Fruit fly (Drosophila melanogaster) whole organism, adult: Measurements from ENCODE around the gene Rala.
A peak's percentile ranks its signal among the peaks of the same experiment; 100 is the strongest.

Experiments used
- CG11617 ChIP-seq: fragments of 200-800 bp; sonication (Bioruptor generic); optimal IDR thresholded peaks from 2 replicates; lab custom pipeline; 2017; ENCODE audit warnings: mild to moderate bottlenecking, missing biosample characterization, missing genetic modification reagents, missing genetic modification characterization
- CG12768 ChIP-seq: fragments of 200-800 bp; sonication (Bioruptor generic); optimal IDR thresholded peaks from 2 replicates; lab custom pipeline; 2017; ENCODE audit warnings: missing biosample characterization, missing genetic modification characterization, mild to moderate bottlenecking, moderate library complexity, missing genetic modification reagents
- CG14711 ChIP-seq: fragments of 200-800 bp; sonication (Bioruptor generic); optimal IDR thresholded peaks from 2 replicates; lab custom pipeline; 2018; ENCODE audit warnings: missing biosample characterization, mild to moderate bottlenecking, missing genetic modification characterization, moderate library complexity
- CG1620 ChIP-seq: fragments of 200-800 bp; sonication (Bioruptor generic); optimal IDR thresholded peaks from 2 replicates; lab custom pipeline; 2016; ENCODE audit warnings: missing biosample characterization, missing genetic modification characterization
- CG33017 ChIP-seq: fragments of 200-800 bp; sonication (Bioruptor generic); optimal IDR thresholded peaks from 2 replicates; lab custom pipeline; 2018; ENCODE audit warnings: missing biosample characterization, mild to moderate bottlenecking, missing genetic modification characterization, moderate library complexity
- CG5204 ChIP-seq: fragments of 200-800 bp; sonication (Bioruptor generic); optimal IDR thresholded peaks from 2 replicates; lab custom pipeline; 2016; ENCODE audit warnings: missing biosample characterization, missing genetic modification characterization
- CG7045 ChIP-seq: fragments of 200-800 bp; sonication (Bioruptor generic); optimal IDR thresholded peaks from 2 replicates; lab custom pipeline; 2017; ENCODE audit warnings: missing biosample characterization, mild to moderate bottlenecking, missing genetic modification characterization
- CG7101 ChIP-seq: fragments of 200-800 bp; sonication (Bioruptor generic); optimal IDR thresholded peaks from 2 replicates; lab custom pipeline; 2018; ENCODE audit warnings: missing biosample characterization, mild to moderate bottlenecking, missing genetic modification characterization, moderate library complexity
- Clk ChIP-seq: fragments of 200-800 bp; sonication (Bioruptor generic); optimal IDR thresholded peaks from 2 replicates; lab custom pipeline; 2017; ENCODE audit warnings: missing biosample characterization, missing genetic modification characterization
- Crg-1 ChIP-seq: fragments of 200-800 bp; sonication (Bioruptor generic); optimal IDR thresholded peaks from 2 replicates; lab custom pipeline; 2016; ENCODE audit warnings: missing biosample characterization, missing genetic modification characterization
- Hr96 ChIP-seq: fragments of 200-800 bp; sonication (Bioruptor generic); optimal IDR thresholded peaks from 2 replicates; lab custom pipeline; 2016; ENCODE audit warnings: missing biosample characterization, missing genetic modification characterization
- Mnt ChIP-seq: fragments of 200-800 bp; sonication (Bioruptor generic); optimal IDR thresholded peaks from 2 replicates; lab custom pipeline; 2016; ENCODE audit warnings: missing biosample characterization, mild to moderate bottlenecking, missing genetic modification characterization
- bab1 ChIP-seq: fragments of 200-800 bp; sonication (Bioruptor generic); optimal IDR thresholded peaks from 3 replicates; lab custom pipeline; 2019; ENCODE audit warnings: missing biosample characterization, mild to moderate bottlenecking, missing genetic modification characterization, moderate library complexity
- cic ChIP-seq: fragments of 200-800 bp; sonication (Bioruptor generic); optimal IDR thresholded peaks from 2 replicates; lab custom pipeline; 2017; ENCODE audit warnings: missing biosample characterization, mild to moderate bottlenecking, missing genetic modification characterization, moderate library complexity
- cnc ChIP-seq, 2 experiments: fragments of >200 bp; optimal IDR thresholded peaks; 2 replicates each; lab custom pipeline; 2017
- kay ChIP-seq: fragments of 200-800 bp; sonication (Bioruptor generic); peaks from one replicate; lab custom pipeline; 2016; ENCODE audit warnings: missing biosample characterization, missing genetic modification characterization, borderline replicate concordance
- ovo ChIP-seq: fragments of 200-800 bp; sonication (Bioruptor generic); optimal IDR thresholded peaks from 2 replicates; lab custom pipeline; 2016; ENCODE audit warnings: missing biosample characterization, missing genetic modification characterization
- pad ChIP-seq: fragments of 200-800 bp; sonication (Bioruptor generic); optimal IDR thresholded peaks from 3 replicates; lab custom pipeline; 2017; ENCODE audit warnings: missing biosample characterization, missing genetic modification characterization, mild to moderate bottlenecking, moderate library complexity, missing genetic modification reagents
- tj ChIP-seq: fragments of 200-800 bp; sonication (Bioruptor generic); optimal IDR thresholded peaks from 3 replicates; lab custom pipeline; 2017; ENCODE audit warnings: missing biosample characterization, mild to moderate bottlenecking, missing genetic modification characterization, moderate library complexity
- toe ChIP-seq: fragments of 200-800 bp; sonication (Bioruptor generic); optimal IDR thresholded peaks from 2 replicates; lab custom pipeline; 2016; ENCODE audit warnings: missing biosample characterization, missing genetic modification characterization

The Rala gene

dm6 chrX:3722209-3722608 is 2.8 kb upstream of the Rala start:
- TF ChIP-seq pad (no peak), CG7101 (tag; lab: Kevin White, UChicago) (no peak), CG12768 (no peak), CG5204 (GFP tag; lab: Kevin White, UChicago) (no peak), toe (GFP tag; lab: Kevin White, UChicago) (no peak), kay (GFP tag; lab: Kevin White, UChicago) (no peak), CG1620 (GFP tag; lab: Kevin White, UChicago) (no peak)

DNA sequence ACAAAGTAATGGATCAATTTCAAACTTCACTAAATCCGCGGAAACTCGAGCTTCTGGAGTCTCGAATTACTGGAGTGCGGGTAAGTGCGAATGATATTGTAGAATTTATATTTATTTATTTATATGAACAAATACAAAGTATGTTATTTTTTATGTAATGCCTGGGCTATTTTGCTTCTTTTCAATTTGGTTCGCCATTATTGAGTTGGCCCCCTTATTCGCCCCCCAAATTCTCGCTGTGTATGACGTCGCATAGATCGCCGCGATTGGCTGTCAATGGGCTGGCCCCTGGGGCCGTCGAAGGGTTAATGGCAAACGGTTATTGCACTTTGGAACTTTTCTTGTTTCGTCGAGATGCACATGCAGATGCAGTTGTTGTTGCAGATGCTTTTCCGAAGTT is 2.1 kb upstream of the Rala start:
- no peak for TF ChIP-seq Crg-1 (GFP tag; lab: Kevin White, UChicago)
- no peak for TF ChIP-seq CG5204 (GFP tag; lab: Kevin White, UChicago)
- TF ChIP-seq bab1 (GFP tag; lab: Kevin White, UChicago), result no peak
- no peak for TF ChIP-seq toe (GFP tag; lab: Kevin White, UChicago)
- no peak for TF ChIP-seq CG11617 (GFP tag; lab: Kevin White, UChicago)
- no peak for TF ChIP-seq CG7101 (tag; lab: Kevin White, UChicago)

DNA sequence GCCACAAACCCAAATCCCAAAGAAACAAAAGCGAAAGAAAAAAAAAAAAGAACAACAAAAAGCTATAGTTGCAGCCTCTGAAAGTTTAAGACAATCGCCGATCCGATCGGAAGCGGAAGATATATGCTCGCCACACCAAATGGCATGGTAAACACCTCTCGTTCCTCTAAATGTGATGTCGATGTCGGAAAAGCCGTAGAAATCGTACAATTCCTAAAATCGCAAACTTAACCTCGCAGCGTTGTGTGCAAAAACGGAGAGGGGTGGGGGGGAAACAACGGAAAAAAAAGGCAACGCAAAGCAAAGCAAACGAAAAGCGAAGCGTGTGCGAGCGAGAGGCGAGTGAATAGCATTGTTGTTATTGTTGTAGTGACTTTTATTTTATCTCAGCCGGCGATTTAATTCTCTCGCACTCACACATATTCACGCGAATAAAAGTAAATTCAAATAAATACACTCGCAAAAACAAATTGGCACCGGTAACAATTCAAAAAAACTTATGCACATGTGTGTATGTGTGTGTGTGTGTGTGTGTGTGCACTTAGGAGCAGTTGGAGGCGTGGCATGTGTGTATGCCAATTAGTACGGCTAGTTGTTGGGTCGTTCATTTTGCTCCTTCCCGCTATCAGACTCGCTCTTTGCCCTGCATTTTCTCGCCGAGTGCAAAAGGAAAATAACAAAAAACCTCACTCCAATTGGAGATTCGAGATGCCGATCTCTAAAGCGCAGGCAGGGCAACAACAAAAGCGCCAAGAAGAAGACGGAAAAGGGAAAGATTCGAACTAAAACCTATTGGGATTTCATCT is 944 bp upstream of the Rala start:
- TF ChIP-seq tj (GFP tag; lab: Kevin White, UChicago) (peak; percentile 87), Mnt (GFP tag; lab: Kevin White, UChicago) (peak; percentile 5), CG11617 (GFP tag; lab: Kevin White, UChicago) (peak; percentile 54), CG7045 (no peak), CG7101 (tag; lab: Kevin White, UChicago) (no peak), CG14711 (tag; lab: Kevin White, UChicago) (no peak), Crg-1 (GFP tag; lab: Kevin White, UChicago) (peak; percentile 48), CG1620 (GFP tag; lab: Kevin White, UChicago) (peak; percentile 25), CG12768 (peak; percentile 5)

DNA sequence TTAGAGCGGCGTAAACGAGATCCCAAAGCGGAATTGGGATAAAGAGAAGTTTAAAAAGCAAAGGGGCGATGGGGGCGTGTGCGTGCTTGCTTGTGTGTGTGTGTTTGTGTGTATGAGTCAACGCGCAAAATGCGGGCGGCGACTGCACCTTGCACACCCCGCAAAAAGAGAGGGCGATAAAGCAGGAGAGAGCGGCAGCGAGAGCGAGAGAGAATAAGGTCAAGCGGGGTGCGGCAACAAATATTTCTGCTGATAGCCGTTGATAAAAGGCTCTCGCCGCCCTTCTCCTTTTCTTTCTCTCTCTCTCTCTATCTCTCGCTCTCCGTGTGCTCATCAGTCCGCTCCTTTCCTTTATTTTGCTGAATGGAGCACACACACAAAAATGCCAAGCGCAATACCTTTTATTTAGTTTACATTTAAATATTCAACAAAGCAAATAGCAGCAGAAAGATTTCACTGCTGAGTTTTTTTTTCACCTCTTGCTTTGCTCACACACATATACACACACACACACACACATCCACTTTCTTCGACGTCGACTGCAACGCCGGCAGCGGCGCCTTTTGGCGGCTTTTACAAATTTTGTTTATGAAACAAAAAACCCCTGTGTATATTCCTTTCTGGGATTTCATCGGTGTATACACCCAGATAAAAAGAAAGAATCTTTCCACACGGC is 705 bp downstream of the Rala start:
- TF ChIP-seq CG7101 (tag; lab: Kevin White, UChicago), result peak; percentile 1
- no peak for TF ChIP-seq CG33017 (tag; lab: Kevin White, UChicago)
- TF ChIP-seq pad, result peak; percentile 6
- TF ChIP-seq Mnt (GFP tag; lab: Kevin White, UChicago), result peak; percentile 67
- TF ChIP-seq kay (GFP tag; lab: Kevin White, UChicago), result peak; percentile 87
- TF ChIP-seq cnc (optimal IDR thresholded peaks at IDR 0.05; lab: Kevin White, UChicago), result no peak
- TF ChIP-seq Crg-1 (GFP tag; lab: Kevin White, UChicago), result no peak
- TF ChIP-seq tj (GFP tag; lab: Kevin White, UChicago), result peak; percentile 50
- TF ChIP-seq cic (GFP tag; lab: Kevin White, UChicago), result peak; percentile 62
- no peak for TF ChIP-seq CG11617 (GFP tag; lab: Kevin White, UChicago)
- peak; percentile 50 for TF ChIP-seq CG12768

- TF ChIP-seq CG12768 (no peak), CG33017 (tag; lab: Kevin White, UChicago) (no peak), cnc (optimal IDR thresholded peaks at IDR 0.05; lab: Kevin White, UChicago) (no peak), Crg-1 (GFP tag; lab: Kevin White, UChicago) (no peak), bab1 (GFP tag; lab: Kevin White, UChicago) (no peak), CG7045 (no peak), kay (GFP tag; lab: Kevin White, UChicago) (no peak), Clk (no peak), CG7101 (tag; lab: Kevin White, UChicago) (no peak), cic (GFP tag; lab: Kevin White, UChicago) (no peak), Hr96 (GFP tag; lab: Kevin White, UChicago) (no peak), CG5204 (GFP tag; lab: Kevin White, UChicago) (no peak), CG11617 (GFP tag; lab: Kevin White, UChicago) (no peak), toe (GFP tag; lab: Kevin White, UChicago) (no peak), Mnt (GFP tag; lab: Kevin White, UChicago) (no peak), CG1620 (GFP tag; lab: Kevin White, UChicago) (no peak), pad (no peak), ovo (GFP tag; lab: Kevin White, UChicago) (no peak)
Measured at dm6 chrX:3715616-3716015, 3.8 kb downstream of the Rala start.

- TF ChIP-seq CG11617 (GFP tag; lab: Kevin White, UChicago) (no peak), bab1 (GFP tag; lab: Kevin White, UChicago) (peak; percentile 55), cic (GFP tag; lab: Kevin White, UChicago) (no peak), Crg-1 (GFP tag; lab: Kevin White, UChicago) (no peak), CG7101 (tag; lab: Kevin White, UChicago) (no peak), Mnt (GFP tag; lab: Kevin White, UChicago) (no peak)
Measured at dm6 chrX:3714020-3714419, 5.4 kb downstream of the Rala start.
